Worm (Caenorhabditis elegans) whole organism, late embryonic: ENCODE results near the gene trp-2.

ENCODE experiments used
- C08G9.2 ChIP-seq: sonication (generic microtip); optimal IDR thresholded peaks from 2 replicates; lab custom pipeline; 2016; ENCODE audit warnings: mild to moderate bottlenecking, missing genetic modification characterization, moderate library complexity, missing compliant biosample characterization
- K02D7.2 ChIP-seq: sonication (generic microtip); optimal IDR thresholded peaks from 2 replicates; lab custom pipeline; 2017; ENCODE audit warnings: mild to moderate bottlenecking, missing genetic modification characterization, missing compliant biosample characterization
- ahr-1 ChIP-seq: sonication (generic microtip); optimal IDR thresholded peaks from 2 replicates; lab custom pipeline; 2016; ENCODE audit warnings: missing genetic modification characterization, missing compliant biosample characterization
- ceh-19 ChIP-seq: fragments of 200-800 bp; sonication (Bioruptor generic); optimal IDR thresholded peaks from 2 replicates; lab custom pipeline; 2018; ENCODE audit warnings: mild to moderate bottlenecking, missing genetic modification characterization, missing compliant biosample characterization
- ceh-22 ChIP-seq: sonication (generic microtip); optimal IDR thresholded peaks from 2 replicates; lab custom pipeline; 2017; ENCODE audit warnings: missing biosample characterization, missing genetic modification characterization
- ceh-24 ChIP-seq: sonication (generic microtip); optimal IDR thresholded peaks from 2 replicates; lab custom pipeline; 2016; ENCODE audit warnings: mild to moderate bottlenecking, missing genetic modification characterization, missing compliant biosample characterization
- ceh-30 ChIP-seq: fragments of 150-350 bp; optimal IDR thresholded peaks from 2 replicates; lab custom pipeline; 2014; ENCODE audit warnings: missing biosample characterization, missing genetic modification characterization
- ceh-31 ChIP-seq: sonication (generic microtip); optimal IDR thresholded peaks from 2 replicates; lab custom pipeline; 2016; ENCODE audit warnings: missing genetic modification characterization, missing compliant biosample characterization
- ceh-6 ChIP-seq: fragments of 200-800 bp; sonication (Bioruptor generic); optimal IDR thresholded peaks from 2 replicates; lab custom pipeline; 2018; ENCODE audit warnings: mild to moderate bottlenecking, missing genetic modification characterization, missing compliant biosample characterization
- elt-2 ChIP-seq: sonication (generic microtip); optimal IDR thresholded peaks from 2 replicates; lab custom pipeline; 2016; ENCODE audit warnings: missing genetic modification reagents, missing genetic modification characterization, missing compliant biosample characterization
- elt-4 ChIP-seq: sonication (generic microtip); optimal IDR thresholded peaks from 2 replicates; lab custom pipeline; 2016; ENCODE audit warnings: missing genetic modification characterization, missing compliant biosample characterization
- ets-4 ChIP-seq: sonication (generic microtip); optimal IDR thresholded peaks from 2 replicates; lab custom pipeline; 2016; ENCODE audit warnings: missing genetic modification characterization, missing compliant biosample characterization
- fax-1 ChIP-seq: sonication (generic microtip); optimal IDR thresholded peaks from 2 replicates; lab custom pipeline; 2016; ENCODE audit warnings: missing genotype, missing genetic modification characterization, missing compliant biosample characterization
- hlh-13 ChIP-seq: fragments of 200-800 bp; sonication (Bioruptor generic); optimal IDR thresholded peaks from 2 replicates; lab custom pipeline; 2018; ENCODE audit warnings: mild to moderate bottlenecking, missing genetic modification characterization, missing compliant biosample characterization
- hlh-30 ChIP-seq: sonication (generic microtip); optimal IDR thresholded peaks from 2 replicates; lab custom pipeline; 2017; ENCODE audit warnings: antibody characterized with exemption, missing genetic modification characterization, missing compliant biosample characterization; ENCODE audit not compliant: insufficient read depth
- madf-2 ChIP-seq: sonication (generic microtip); optimal IDR thresholded peaks from 2 replicates; lab custom pipeline; 2017; ENCODE audit warnings: missing genetic modification characterization, missing compliant biosample characterization
- mec-3 ChIP-seq: sonication (generic microtip); optimal IDR thresholded peaks from 2 replicates; lab custom pipeline; 2016; ENCODE audit warnings: borderline replicate concordance, missing genetic modification characterization, missing compliant biosample characterization
- nfya-1 ChIP-seq: sonication (generic microtip); optimal IDR thresholded peaks from 2 replicates; lab custom pipeline; 2017; ENCODE audit warnings: missing genetic modification characterization, mild to moderate bottlenecking, missing compliant biosample characterization, antibody characterized with exemption, moderate library complexity
- odd-2 ChIP-seq: sonication (generic microtip); optimal IDR thresholded peaks from 2 replicates; lab custom pipeline; 2017; ENCODE audit warnings: antibody characterized with exemption, mild to moderate bottlenecking, missing genetic modification characterization, missing compliant biosample characterization
- pag-3 ChIP-seq: sonication (generic microtip); optimal IDR thresholded peaks from 2 replicates; lab custom pipeline; 2016; ENCODE audit warnings: missing compliant biosample characterization, missing genetic modification characterization, borderline replicate concordance
- pat-9 ChIP-seq: fragments of 200-800 bp; sonication (Bioruptor generic); optimal IDR thresholded peaks from 2 replicates; lab custom pipeline; 2018; ENCODE audit warnings: mild to moderate bottlenecking, missing genetic modification characterization, moderate library complexity, missing compliant biosample characterization
- pax-1 ChIP-seq: fragments of 150-350 bp; optimal IDR thresholded peaks from 2 replicates; lab custom pipeline; 2014; ENCODE audit warnings: missing biosample characterization, missing genetic modification characterization
- pros-1 ChIP-seq: fragments of 150-350 bp; optimal IDR thresholded peaks from 2 replicates; lab custom pipeline; 2014; ENCODE audit warnings: missing biosample characterization, missing genetic modification reagents, missing genetic modification characterization
- sdc-2 ChIP-seq: sonication (generic microtip); optimal IDR thresholded peaks from 2 replicates; lab custom pipeline; 2016; ENCODE audit warnings: missing genotype, missing genetic modification characterization, missing compliant biosample characterization
- sox-2 ChIP-seq: fragments of 200-800 bp; sonication (Bioruptor generic); IDR thresholded peaks from 2 replicates; pipeline ENCODE4 v1.3.6; 2022; ENCODE audit warnings: missing genetic modification reagents, missing genetic modification characterization, missing compliant biosample characterization
- sox-4 ChIP-seq: sonication (generic microtip); optimal IDR thresholded peaks from 2 replicates; lab custom pipeline; 2017; ENCODE audit warnings: mild to moderate bottlenecking, missing genetic modification characterization, inconsistent platforms, missing compliant biosample characterization
- syd-9 ChIP-seq: sonication (generic microtip); optimal IDR thresholded peaks from 2 replicates; lab custom pipeline; 2016; ENCODE audit warnings: mild to moderate bottlenecking, missing genetic modification characterization, moderate library complexity, missing compliant biosample characterization
- tbx-2 ChIP-seq: sonication (generic microtip); optimal IDR thresholded peaks from 2 replicates; lab custom pipeline; 2016; ENCODE audit warnings: missing genetic modification characterization, missing compliant biosample characterization
- tbx-7 ChIP-seq: sonication (generic microtip); optimal IDR thresholded peaks from 2 replicates; lab custom pipeline; 2016; ENCODE audit warnings: missing genotype, missing genetic modification characterization, missing compliant biosample characterization
- unc-42 ChIP-seq: sonication (generic microtip); optimal IDR thresholded peaks from 2 replicates; lab custom pipeline; 2016; ENCODE audit warnings: missing genotype, missing genetic modification characterization, missing compliant biosample characterization
- unc-86 ChIP-seq: sonication (generic microtip); optimal IDR thresholded peaks from 2 replicates; lab custom pipeline; 2016; ENCODE audit warnings: missing genetic modification characterization, missing compliant biosample characterization

The trp-2 gene

DNA sequence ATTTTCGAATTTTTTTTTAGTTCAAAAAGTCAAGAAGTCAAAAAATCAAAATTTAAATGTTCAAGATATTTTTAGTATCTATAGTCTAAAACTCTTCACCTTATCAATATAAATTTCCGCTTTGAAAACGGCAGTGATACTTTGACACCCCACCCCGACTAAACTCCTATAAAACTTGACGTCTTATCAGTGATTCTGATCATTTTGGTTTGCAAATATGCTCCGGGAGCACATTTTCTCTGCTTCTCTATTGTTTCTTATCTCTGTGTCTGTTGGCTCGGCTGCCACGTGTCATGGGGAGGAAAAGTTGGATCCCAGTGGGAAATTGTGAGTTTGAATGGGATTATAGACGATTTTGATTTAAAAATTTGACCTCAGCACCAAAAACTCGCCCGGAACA, 10.8 kb downstream of the trp-2 start, which contains the start of gene clec-150:
clec-150 (plus strand) TSS at position 198 of the 400 bp plus-strand sequence.
- TF ChIP-seq nfya-1 (tag; lab: Kevin White, UChicago) (no peak), elt-2 (tag; lab: Kevin White, UChicago) (peak; percentile 56)

DNA sequence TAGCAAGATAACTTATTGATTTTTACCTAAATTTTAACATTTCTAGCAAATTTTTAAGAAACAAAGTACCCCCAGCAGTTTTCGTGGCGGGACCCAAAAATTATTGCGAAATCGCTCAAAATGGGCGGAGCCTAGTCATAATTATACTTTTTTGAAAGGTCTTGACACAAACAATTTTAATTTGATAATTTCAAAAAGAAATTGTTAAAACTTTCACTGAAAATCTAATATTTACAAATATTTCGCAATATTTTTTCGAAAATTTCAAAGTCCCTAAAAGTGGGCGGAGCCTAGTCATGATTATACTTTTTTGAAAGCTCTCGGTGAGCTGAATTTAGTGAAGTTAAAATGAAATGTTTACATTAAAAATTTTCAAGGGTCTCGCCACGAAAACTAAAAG, 12.8 kb downstream of the trp-2 start:
- TF ChIP-seq elt-4 (tag; lab: Kevin White, UChicago) (no peak), ahr-1 (tag; lab: Kevin White, UChicago) (no peak), pax-1 (tag; lab: Kevin White, UChicago) (no peak), ceh-6 (GFP tag; lab: Kevin White, UChicago) (no peak), syd-9 (no peak)

DNA sequence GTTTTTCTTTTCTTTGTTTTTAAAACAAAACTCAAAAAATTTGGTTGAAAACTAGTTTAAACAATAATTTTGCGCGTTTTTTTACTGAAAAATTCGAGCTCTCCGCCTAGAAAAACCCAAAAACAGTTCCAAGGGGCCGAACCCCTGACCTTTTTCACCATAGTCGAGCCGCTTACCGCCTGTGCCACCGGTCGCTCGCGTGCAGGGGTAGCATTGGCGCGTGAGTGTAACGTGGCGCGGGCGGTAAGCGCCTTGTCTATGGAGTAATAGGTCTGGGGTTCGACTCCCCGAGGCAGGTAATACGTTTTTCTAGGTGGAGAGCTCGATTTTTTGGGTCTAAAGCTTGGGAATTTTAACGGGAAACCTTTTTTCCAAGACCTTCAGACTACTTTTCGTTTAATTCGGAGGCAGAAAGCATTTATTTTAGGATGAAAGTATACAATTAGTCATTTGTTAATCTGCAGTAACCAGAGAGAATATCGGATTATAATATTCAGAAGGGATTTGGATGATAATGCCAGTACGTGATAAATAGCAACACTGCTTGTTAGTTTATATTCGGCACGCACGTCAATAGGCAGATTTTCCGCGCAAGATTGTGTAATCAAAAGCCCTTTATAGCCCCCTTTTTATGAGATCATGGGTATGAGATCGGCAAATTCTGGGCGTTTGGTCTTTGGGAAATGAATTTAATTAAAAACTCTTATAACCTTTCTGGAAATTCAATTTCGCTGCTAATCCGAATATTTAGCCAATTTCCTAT, 15.6 kb downstream of the trp-2 start:
- no peak for TF ChIP-seq odd-2 (tag; lab: Kevin White, UChicago)
- no peak for TF ChIP-seq nfya-1 (tag; lab: Kevin White, UChicago)
- TF ChIP-seq ceh-24: no peak
- no peak for TF ChIP-seq ahr-1 (tag; lab: Kevin White, UChicago)
- TF ChIP-seq pros-1 (tag; lab: Kevin White, UChicago): no peak
- TF ChIP-seq ceh-22: no peak
- no peak for TF ChIP-seq madf-2
- no peak for TF ChIP-seq pat-9 (tag; lab: Kevin White, UChicago)
- TF ChIP-seq, all 69 proteins: peak for 0

DNA sequence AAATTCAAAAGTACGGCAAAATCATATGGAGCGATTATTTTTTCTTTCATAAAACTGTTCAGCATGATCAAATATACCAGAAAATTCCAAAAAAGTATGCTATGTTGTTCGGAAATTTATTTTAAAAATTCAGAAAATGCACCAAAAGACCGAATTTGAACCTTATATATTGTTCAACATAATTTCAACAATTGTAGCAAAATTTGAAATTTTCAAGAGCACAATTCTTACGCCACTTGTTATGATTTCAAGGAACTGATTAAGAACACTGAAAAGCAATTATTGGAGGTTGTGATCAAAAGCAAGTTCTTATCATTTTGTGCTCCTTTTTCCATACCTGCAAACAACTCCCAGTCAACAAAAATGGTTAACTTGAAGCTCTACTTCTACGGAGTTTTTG, 16.4 kb downstream of the trp-2 start, which contains the start of gene clc-27:
clc-27 (plus strand) TSS at position 301 of the 400 bp plus-strand sequence.
- no peak for TF ChIP-seq pat-9 (tag; lab: Kevin White, UChicago)
- no peak for TF ChIP-seq K02D7.2
- TF ChIP-seq unc-42 (tag; lab: Kevin White, UChicago): no peak
- no peak for TF ChIP-seq sox-4 (tag; lab: Kevin White, UChicago)
- no peak for TF ChIP-seq mec-3 (tag; lab: Kevin White, UChicago)
- TF ChIP-seq hlh-30 (tag; lab: Kevin White, UChicago): no peak
- TF ChIP-seq unc-86 (tag; lab: Kevin White, UChicago): no peak
- TF ChIP-seq fax-1 (tag; lab: Kevin White, UChicago): no peak
- no peak for TF ChIP-seq ets-4 (tag; lab: Kevin White, UChicago)
- no peak for TF ChIP-seq sox-2
- TF ChIP-seq nfya-1 (tag; lab: Kevin White, UChicago): no peak
- TF ChIP-seq elt-4 (tag; lab: Kevin White, UChicago): no peak
- no peak for TF ChIP-seq C08G9.2 (tag; lab: Kevin White, UChicago)
- no peak for TF ChIP-seq tbx-2
- TF ChIP-seq tbx-7 (tag; lab: Kevin White, UChicago): no peak
- no peak for TF ChIP-seq pag-3
- no peak for TF ChIP-seq sdc-2 (tag; lab: Kevin White, UChicago)
- TF ChIP-seq ceh-31: no peak
- no peak for TF ChIP-seq hlh-13 (GFP tag; lab: Kevin White, UChicago)
- TF ChIP-seq, all 69 proteins: peak for 0

DNA sequence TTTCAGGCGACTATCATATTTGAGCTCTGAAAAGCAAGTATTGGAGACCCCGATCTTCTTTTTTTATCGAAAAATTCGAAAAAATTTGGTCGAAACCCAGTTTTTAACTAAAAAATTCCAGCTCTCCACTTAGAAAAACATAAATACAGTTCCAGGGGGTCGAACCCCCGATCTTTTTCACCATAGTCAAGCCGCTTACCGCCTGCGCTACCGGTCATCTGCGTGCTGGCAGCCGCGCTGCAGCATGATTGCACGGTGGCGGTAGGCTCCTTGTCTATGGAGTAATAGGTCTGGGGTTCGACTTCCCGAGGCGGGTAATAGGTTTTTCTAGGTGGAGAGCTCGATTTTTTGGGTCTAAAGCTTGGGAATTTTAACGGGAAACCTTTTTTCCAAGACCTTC, 18.1 kb downstream of the trp-2 start, which contains the start of gene clc-24:
clc-24 (plus strand) TSS at position 263 of the 400 bp plus-strand sequence.
- TF ChIP-seq ceh-19 (GFP tag; lab: Kevin White, UChicago) (no peak), tbx-7 (tag; lab: Kevin White, UChicago) (no peak), ceh-30 (no peak), ceh-6 (GFP tag; lab: Kevin White, UChicago) (no peak)
